Worm (Caenorhabditis elegans): ENCODE results near the gene K05B2.2.

DNA sequence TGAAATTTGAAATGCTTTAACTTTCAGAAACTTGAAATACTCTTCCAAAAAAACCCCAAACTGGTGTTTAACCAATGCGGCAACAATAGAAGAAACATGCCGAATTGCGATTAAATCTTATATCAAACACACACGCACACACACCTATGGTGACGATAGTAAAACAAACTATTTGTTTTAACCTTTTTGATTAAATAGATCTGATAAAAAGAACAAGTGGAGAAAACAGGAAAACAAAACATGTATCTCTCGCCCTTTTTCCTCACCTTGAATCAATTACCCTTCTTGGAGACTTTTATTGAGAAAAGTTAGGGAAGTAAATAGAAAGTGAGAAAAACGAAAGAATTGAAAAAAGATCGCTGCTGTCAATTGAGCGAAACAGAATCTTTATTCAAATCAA lies 44.5 kb upstream of the K05B2.2 start:
- TF ChIP-seq lin-39 (tag; optimal IDR thresholded peaks at IDR 0.05) (no peak), ama-1 (optimal IDR thresholded peaks at IDR 0.05) (no peak), nhr-76 (tag; optimal IDR thresholded peaks at IDR 0.05) (no peak), mab-9 (GFP tag; IDR thresholded peaks at IDR 0.05) (no peak), ceh-88 (GFP tag; IDR thresholded peaks at IDR 0.05) (no peak), nhr-90 (tag; optimal IDR thresholded peaks at IDR 0.05; ENCODE audit: poor library complexity) (peak; percentile 21), lin-15B (tag; optimal IDR thresholded peaks at IDR 0.05) (no peak), hlh-17 (GFP tag; optimal IDR thresholded peaks at IDR 0.05; ENCODE audit: borderline replicate concordance) (no peak), ztf-11 (tag; optimal IDR thresholded peaks at IDR 0.05) (no peak)

All from whole organism, L1 larva.